Fruit fly (Drosophila melanogaster) whole organism, prepupa: ENCODE data around the gene TfIIFalpha.

Experiments used
- CG10631 ChIP-seq: fragments of 200-800 bp; sonication (Bioruptor generic); optimal IDR thresholded peaks from 2 replicates; lab custom pipeline; 2016; ENCODE audit warnings: missing biosample characterization, missing genetic modification characterization
- CG10669 ChIP-seq: fragments of 200-800 bp; sonication (Bioruptor generic); optimal IDR thresholded peaks from 3 replicates; lab custom pipeline; 2018; ENCODE audit warnings: missing biosample characterization, mild to moderate bottlenecking, missing genetic modification characterization, moderate library complexity
- CG11294 ChIP-seq: fragments of 200-800 bp; sonication (Bioruptor generic); IDR thresholded peaks from 2 replicates; pipeline ENCODE4 v1.3.6; 2022; ENCODE audit warnings: missing biosample characterization, missing genetic modification characterization
- CG11762 ChIP-seq: fragments of 200-800 bp; sonication (Bioruptor generic); optimal IDR thresholded peaks from 3 replicates; lab custom pipeline; 2016; ENCODE audit warnings: missing biosample characterization, missing genetic modification characterization; ENCODE audit not compliant: insufficient read depth
- CG11902 ChIP-seq: fragments of 200-800 bp; sonication (Bioruptor generic); optimal IDR thresholded peaks from 3 replicates; lab custom pipeline; 2016; ENCODE audit warnings: missing biosample characterization, missing genetic modification characterization
- CG15336 ChIP-seq: fragments of 200-800 bp; sonication (Bioruptor generic); IDR thresholded peaks from 2 replicates; pipeline ENCODE4 v1.3.6; 2022; ENCODE audit warnings: missing biosample characterization, missing genetic modification characterization
- CG1621 ChIP-seq: fragments of 200-800 bp; sonication (Bioruptor generic); optimal IDR thresholded peaks from 3 replicates; lab custom pipeline; 2018; ENCODE audit warnings: missing biosample characterization, mild to moderate bottlenecking, missing genetic modification characterization
- CG16779 ChIP-seq: fragments of 200-800 bp; sonication (Bioruptor generic); optimal IDR thresholded peaks from 3 replicates; lab custom pipeline; 2017; ENCODE audit warnings: missing biosample characterization, mild to moderate bottlenecking, missing genetic modification characterization
- CG3032 ChIP-seq: fragments of 200-800 bp; optimal IDR thresholded peaks from 2 replicates; lab custom pipeline; 2019; ENCODE audit warnings: missing biosample characterization, mild to moderate bottlenecking, missing genetic modification characterization, moderate library complexity
- CG32006 ChIP-seq: fragments of 200-800 bp; sonication (Bioruptor generic); optimal IDR thresholded peaks from 3 replicates; lab custom pipeline; 2017; ENCODE audit warnings: missing biosample characterization, mild to moderate bottlenecking, missing genetic modification characterization
- CG3919 ChIP-seq: fragments of 200-800 bp; sonication (Bioruptor generic); optimal IDR thresholded peaks from 3 replicates; lab custom pipeline; 2016; ENCODE audit warnings: missing biosample characterization, missing genetic modification characterization
- CG4318 ChIP-seq: fragments of 200-800 bp; sonication (Bioruptor generic); optimal IDR thresholded peaks from 3 replicates; lab custom pipeline; 2017; ENCODE audit warnings: missing biosample characterization, mild to moderate bottlenecking, missing genetic modification characterization
- CG6276 ChIP-seq: fragments of 200-800 bp; sonication (Bioruptor generic); optimal IDR thresholded peaks from 2 replicates; lab custom pipeline; 2017; ENCODE audit warnings: missing biosample characterization, mild to moderate bottlenecking, missing genetic modification characterization
- CG6808 ChIP-seq: fragments of 200-800 bp; sonication (Bioruptor generic); optimal IDR thresholded peaks from 3 replicates; lab custom pipeline; 2017; ENCODE audit warnings: missing biosample characterization, missing genetic modification characterization, mild to moderate bottlenecking, moderate library complexity, missing genetic modification reagents
- CG6854 ChIP-seq: fragments of 200-800 bp; sonication (Bioruptor generic); optimal IDR thresholded peaks from 2 replicates; lab custom pipeline; 2017; ENCODE audit warnings: missing biosample characterization, mild to moderate bottlenecking, missing genetic modification characterization
- CG7368 ChIP-seq: fragments of 200-800 bp; sonication (Bioruptor generic); optimal IDR thresholded peaks from 3 replicates; lab custom pipeline; 2016; ENCODE audit warnings: missing biosample characterization, missing genetic modification characterization
- CG8119 ChIP-seq: fragments of 200-800 bp; sonication (Bioruptor generic); IDR thresholded peaks from 3 replicates; pipeline ENCODE4 v1.3.6; 2022; ENCODE audit warnings: missing biosample characterization, missing genetic modification characterization
- CG8632 ChIP-seq: fragments of 200-800 bp; sonication (Bioruptor generic); optimal IDR thresholded peaks from 3 replicates; lab custom pipeline; 2016; ENCODE audit warnings: missing biosample characterization, missing genetic modification characterization
- Eip75B ChIP-seq: fragments of 200-800 bp; sonication (Bioruptor generic); optimal IDR thresholded peaks from 3 replicates; lab custom pipeline; 2016; ENCODE audit warnings: missing biosample characterization, missing genetic modification characterization
- Eip93F ChIP-seq: fragments of 200-800 bp; sonication (Bioruptor generic); optimal IDR thresholded peaks from 2 replicates; lab custom pipeline; 2016; ENCODE audit warnings: missing biosample characterization, mild to moderate bottlenecking, missing genetic modification characterization
- Ets21C ChIP-seq: fragments of 200-800 bp; sonication (Bioruptor generic); optimal IDR thresholded peaks from 3 replicates; lab custom pipeline; 2016; ENCODE audit warnings: missing biosample characterization, missing genetic modification characterization
- Ets96B ChIP-seq: fragments of 200-800 bp; optimal IDR thresholded peaks from 2 replicates; lab custom pipeline; 2019; ENCODE audit warnings: missing biosample characterization, mild to moderate bottlenecking, missing genetic modification characterization, moderate library complexity
- Gug ChIP-seq: fragments of 200-800 bp; sonication (Bioruptor generic); IDR thresholded peaks from 2 replicates; pipeline ENCODE4 v1.3.6; 2022; ENCODE audit warnings: missing biosample characterization, missing genetic modification characterization
- Hr38 ChIP-seq: sonication (Bioruptor generic); optimal IDR thresholded peaks from 2 replicates; lab custom pipeline; 2016; ENCODE audit warnings: missing biosample characterization, missing genetic modification characterization
- Hr39 ChIP-seq: fragments of 200-800 bp; sonication (Bioruptor generic); optimal IDR thresholded peaks from 2 replicates; lab custom pipeline; 2016; ENCODE audit warnings: missing biosample characterization, missing genetic modification characterization
- Lpt ChIP-seq: fragments of 200-800 bp; sonication (Bioruptor generic); optimal IDR thresholded peaks from 3 replicates; lab custom pipeline; 2016; ENCODE audit warnings: missing biosample characterization, missing genetic modification characterization
- OdsH ChIP-seq: fragments of 200-800 bp; sonication (Bioruptor generic); optimal IDR thresholded peaks from 3 replicates; lab custom pipeline; 2016; ENCODE audit warnings: missing biosample characterization, missing genetic modification characterization
- Smox ChIP-seq: fragments of 200-800 bp; sonication (Bioruptor generic); optimal IDR thresholded peaks from 3 replicates; lab custom pipeline; 2016; ENCODE audit warnings: missing biosample characterization, missing genetic modification characterization
- Sox102F ChIP-seq: fragments of 200-800 bp; sonication (Bioruptor generic); optimal IDR thresholded peaks from 2 replicates; lab custom pipeline; 2016; ENCODE audit warnings: missing biosample characterization, mild to moderate bottlenecking, missing genetic modification characterization
- Sox14 ChIP-seq: fragments of 200-800 bp; sonication (Bioruptor generic); optimal IDR thresholded peaks from 3 replicates; lab custom pipeline; 2016; ENCODE audit warnings: missing biosample characterization, missing genetic modification characterization
- Sox15 ChIP-seq: fragments of 200-800 bp; sonication (Bioruptor generic); optimal IDR thresholded peaks from 3 replicates; lab custom pipeline; 2016; ENCODE audit warnings: missing biosample characterization, missing genetic modification characterization
- acj6 ChIP-seq: fragments of 200-800 bp; sonication (Bioruptor generic); optimal IDR thresholded peaks from 3 replicates; lab custom pipeline; 2016; ENCODE audit warnings: missing biosample characterization, missing genetic modification characterization
- cyc ChIP-seq: fragments of 200-800 bp; sonication (Bioruptor generic); optimal IDR thresholded peaks from 3 replicates; lab custom pipeline; 2016; ENCODE audit warnings: missing biosample characterization, missing genetic modification characterization
- dac ChIP-seq: fragments of 200-800 bp; sonication (Bioruptor generic); optimal IDR thresholded peaks from 2 replicates; lab custom pipeline; 2017; ENCODE audit warnings: missing biosample characterization, mild to moderate bottlenecking, missing genetic modification characterization
- eg ChIP-seq: fragments of 200-800 bp; sonication (Bioruptor generic); IDR thresholded peaks from 3 replicates; pipeline ENCODE4 v1.3.6; 2022; ENCODE audit warnings: missing biosample characterization, missing genetic modification characterization
- esn ChIP-seq: fragments of 200-800 bp; sonication (Bioruptor generic); optimal IDR thresholded peaks from 2 replicates; lab custom pipeline; 2016; ENCODE audit warnings: missing biosample characterization, mild to moderate bottlenecking, missing genetic modification characterization, moderate library complexity
- fd85E ChIP-seq: fragments of 200-800 bp; sonication (Bioruptor generic); optimal IDR thresholded peaks from 3 replicates; lab custom pipeline; 2016; ENCODE audit warnings: missing biosample characterization, missing genetic modification characterization
- fkh ChIP-seq: fragments of 200-800 bp; sonication (Bioruptor generic); optimal IDR thresholded peaks from 3 replicates; lab custom pipeline; 2017; ENCODE audit warnings: missing biosample characterization, mild to moderate bottlenecking, missing genetic modification characterization, moderate library complexity
- lz ChIP-seq: fragments of 200-800 bp; sonication (Bioruptor generic); optimal IDR thresholded peaks from 3 replicates; lab custom pipeline; 2016; ENCODE audit warnings: missing biosample characterization, missing genetic modification characterization
- net ChIP-seq: fragments of 200-800 bp; sonication (Bioruptor generic); optimal IDR thresholded peaks from 3 replicates; lab custom pipeline; 2016; ENCODE audit warnings: missing biosample characterization, missing genetic modification characterization
- pdm3 ChIP-seq: fragments of 200-800 bp; sonication (Bioruptor generic); optimal IDR thresholded peaks from 3 replicates; lab custom pipeline; 2016; ENCODE audit warnings: missing biosample characterization, missing genetic modification characterization
- spab ChIP-seq: fragments of 200-800 bp; sonication (Bioruptor generic); optimal IDR thresholded peaks from 2 replicates; lab custom pipeline; 2017; ENCODE audit warnings: missing biosample characterization, mild to moderate bottlenecking, missing genetic modification characterization, missing genetic modification reagents
- ss ChIP-seq, 2 experiments: fragments of 200-800 bp; sonication (Bioruptor generic); optimal IDR thresholded peaks; 2 replicates in 1 of 2; 3 replicates in 1 of 2; lab custom pipeline; 2017 to 2018; ENCODE audit warnings: mild to moderate bottlenecking in 2 of 2, missing biosample characterization in 2 of 2, missing genetic modification characterization in 2 of 2, moderate library complexity in 1 of 2
- svp ChIP-seq: fragments of 200-800 bp; sonication (Bioruptor generic); peaks from one replicate; lab custom pipeline; 2016; ENCODE audit warnings: missing biosample characterization, missing genetic modification characterization
- vri ChIP-seq: fragments of 200-800 bp; sonication (Bioruptor generic); optimal IDR thresholded peaks from 3 replicates; lab custom pipeline; 2016; ENCODE audit warnings: missing biosample characterization, mild to moderate bottlenecking, missing genetic modification characterization

The TfIIFalpha gene

dm6 chr3R:6368100-6368499 lies 12.2 kb upstream of the TfIIFalpha start, which contains the start of gene CG42724 (continued):
- TF ChIP-seq CG6808 (GFP tag; lab: Kevin White, UChicago) (no peak), CG16779 (tag; lab: Kevin White, UChicago) (no peak)

DNA sequence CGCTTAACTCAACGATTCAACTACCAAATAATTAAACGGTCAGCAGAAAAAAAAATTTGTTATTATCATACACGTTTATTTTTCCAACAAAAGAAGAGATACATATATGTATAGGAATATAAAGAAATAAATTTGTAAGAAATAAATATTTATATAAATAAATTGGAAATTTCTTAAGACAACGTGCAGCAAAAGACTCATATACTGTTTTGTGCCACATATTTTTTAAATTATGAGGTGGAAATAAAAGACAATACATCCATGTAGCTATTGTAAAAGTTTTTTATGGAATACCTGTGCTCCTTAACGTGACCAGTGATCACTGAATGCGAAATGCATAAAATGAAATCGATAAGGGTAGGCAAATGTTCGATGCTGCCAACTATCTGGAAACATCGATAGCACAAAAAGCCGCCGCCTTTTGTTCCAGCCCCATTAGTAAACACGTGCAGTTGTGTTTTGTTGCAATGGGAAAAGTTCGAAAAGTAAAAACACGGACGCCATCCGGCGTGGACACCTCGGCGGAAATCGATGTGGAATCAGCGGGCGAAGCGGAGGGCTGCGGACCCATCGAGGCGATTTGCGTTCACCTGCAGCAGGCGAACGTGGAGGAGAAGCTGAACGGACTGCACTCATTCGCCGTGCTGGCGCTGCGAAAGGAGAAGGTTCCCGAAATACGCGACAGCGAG lies 11.6 kb upstream of the TfIIFalpha start, which contains the start of gene CG10286:
Gene CG10286 (plus strand): TSS at position 416 of the 689 bp plus-strand sequence.
- TF ChIP-seq esn (GFP tag; lab: Kevin White, UChicago) (peak; percentile 16), CG16779 (tag; lab: Kevin White, UChicago) (no peak), CG11762 (GFP tag; lab: Kevin White, UChicago) (no peak), CG3919 (no peak), pdm3 (no peak), Hr38 (no peak), CG3032 (tag; lab: Kevin White, UChicago) (no peak), CG8119 (no peak), Sox15 (GFP tag; lab: Kevin White, UChicago) (no peak), fkh (GFP tag; lab: Kevin White, UChicago) (no peak), Eip75B (GFP tag; lab: Kevin White, UChicago) (no peak), Sox14 (GFP tag; lab: Kevin White, UChicago) (peak; percentile 42), acj6 (GFP tag; lab: Kevin White, UChicago) (peak; percentile 24), lz (GFP tag; lab: Kevin White, UChicago) (no peak), ss (GFP tag; optimal IDR thresholded peaks at IDR 0.05; lab: Kevin White, UChicago) (no peak), CG7368 (no peak), CG6808 (GFP tag; lab: Kevin White, UChicago) (peak; percentile 78), cyc (GFP tag; lab: Kevin White, UChicago) (no peak), CG4318 (GFP tag; lab: Kevin White, UChicago) (no peak), CG1621 (tag; lab: Kevin White, UChicago) (no peak), OdsH (GFP tag; lab: Kevin White, UChicago) (no peak), Smox (GFP tag; lab: Kevin White, UChicago) (no peak), Eip93F (GFP tag; lab: Kevin White, UChicago) (no peak), svp (GFP tag; lab: Kevin White, UChicago) (no peak), CG15336 (GFP tag; lab: Robert Waterston, UW) (0 out of 2 replicates have a peak, but pooled peaks have one; percentile 23), CG10631 (peak; percentile 20), Ets96B (tag; lab: Kevin White, UChicago) (peak; percentile 34), CG32006 (no peak), CG6854 (GFP tag; lab: Kevin White, UChicago) (no peak), Ets21C (no peak), net (no peak), CG10669 (no peak), CG6276 (GFP tag; lab: Kevin White, UChicago) (no peak), CG8632 (GFP tag; lab: Kevin White, UChicago) (no peak), dac (GFP tag; lab: Kevin White, UChicago) (no peak), Gug (GFP tag; lab: Robert Waterston, UW) (no peak), eg (GFP tag; lab: Robert Waterston, UW) (no peak; the same call in 2 of the 3 replicates), CG11902 (GFP tag; lab: Kevin White, UChicago) (no peak), Hr39 (no peak), CG11294 (no peak), vri (GFP tag; lab: Kevin White, UChicago) (no peak), Sox102F (no peak), Lpt (no peak), fd85E (GFP tag; lab: Kevin White, UChicago) (no peak), spab (GFP tag; lab: Kevin White, UChicago) (no peak)
- TF ChIP-seq, all 60 proteins: peak for 7
